Worm (Caenorhabditis elegans) whole organism, L4/young adult: ENCODE results near the gene emg-1.

Experiments
- W03F9.2 ChIP-seq: fragments of 150-350 bp; optimal IDR thresholded peaks from 2 replicates; lab custom pipeline; 2014; ENCODE audit warnings: missing biosample characterization, missing genetic modification characterization
- dao-5 ChIP-seq: sonication (generic microtip); optimal IDR thresholded peaks from 2 replicates; lab custom pipeline; 2016; ENCODE audit warnings: missing genotype, missing genetic modification characterization, moderate library complexity, missing compliant biosample characterization
- him-1 ChIP-seq: sonication (generic microtip); optimal IDR thresholded peaks from 2 replicates; lab custom pipeline; 2016; ENCODE audit warnings: missing genotype, missing genetic modification reagents, missing genetic modification characterization, missing compliant biosample characterization

ce11 chrIII:10634034-10634433, 15.3 kb upstream of the emg-1 start:
- TF ChIP-seq W03F9.2 (tag; lab: Kevin White, UChicago) (no peak), him-1 (tag; lab: Kevin White, UChicago) (no peak), dao-5 (peak; percentile 64)
